Worm (Caenorhabditis elegans) whole organism, late embryonic: Measurements from ENCODE around the gene old-2.

ENCODE experiments used
- C38D4.7 ChIP-seq: fragments of 200-800 bp; sonication (Bioruptor generic); optimal IDR thresholded peaks from 2 replicates; lab custom pipeline; 2018; ENCODE audit warnings: mild to moderate bottlenecking, missing genetic modification characterization, moderate library complexity, missing compliant biosample characterization
- K02D7.2 ChIP-seq: sonication (generic microtip); optimal IDR thresholded peaks from 2 replicates; lab custom pipeline; 2017; ENCODE audit warnings: mild to moderate bottlenecking, missing genetic modification characterization, missing compliant biosample characterization
- K09A11.1 ChIP-seq: sonication (generic microtip); optimal IDR thresholded peaks from 2 replicates; lab custom pipeline; 2017; ENCODE audit warnings: antibody characterized with exemption, mild to moderate bottlenecking, missing genetic modification characterization, missing compliant biosample characterization; ENCODE audit not compliant: insufficient read depth
- T23F11.4 ChIP-seq: fragments of 200-800 bp; sonication (Bioruptor generic); optimal IDR thresholded peaks from 2 replicates; lab custom pipeline; 2018; ENCODE audit warnings: mild to moderate bottlenecking, missing genetic modification characterization, missing compliant biosample characterization
- ahr-1 ChIP-seq: sonication (generic microtip); optimal IDR thresholded peaks from 2 replicates; lab custom pipeline; 2016; ENCODE audit warnings: missing genetic modification characterization, missing compliant biosample characterization
- ama-1 ChIP-seq: fragments of 150-350 bp; optimal IDR thresholded peaks from 2 replicates; lab custom pipeline; 2014
- ceh-19 ChIP-seq: fragments of 200-800 bp; sonication (Bioruptor generic); optimal IDR thresholded peaks from 2 replicates; lab custom pipeline; 2018; ENCODE audit warnings: mild to moderate bottlenecking, missing genetic modification characterization, missing compliant biosample characterization
- ceh-2 ChIP-seq: sonication (generic microtip); optimal IDR thresholded peaks from 2 replicates; lab custom pipeline; 2016; ENCODE audit warnings: missing genotype, missing genetic modification characterization, missing compliant biosample characterization
- ceh-22 ChIP-seq: sonication (generic microtip); optimal IDR thresholded peaks from 2 replicates; lab custom pipeline; 2017; ENCODE audit warnings: missing biosample characterization, missing genetic modification characterization
- ceh-24 ChIP-seq: sonication (generic microtip); optimal IDR thresholded peaks from 2 replicates; lab custom pipeline; 2016; ENCODE audit warnings: mild to moderate bottlenecking, missing genetic modification characterization, missing compliant biosample characterization
- ceh-45 ChIP-seq: fragments of 200-800 bp; sonication (Bioruptor generic); IDR thresholded peaks from 2 replicates; pipeline ENCODE4 v1.3.6; 2022; ENCODE audit warnings: missing genetic modification reagents, missing genetic modification characterization, missing compliant biosample characterization
- ceh-6 ChIP-seq: fragments of 200-800 bp; sonication (Bioruptor generic); optimal IDR thresholded peaks from 2 replicates; lab custom pipeline; 2018; ENCODE audit warnings: mild to moderate bottlenecking, missing genetic modification characterization, missing compliant biosample characterization
- elt-2 ChIP-seq: sonication (generic microtip); optimal IDR thresholded peaks from 2 replicates; lab custom pipeline; 2016; ENCODE audit warnings: missing genetic modification reagents, missing genetic modification characterization, missing compliant biosample characterization
- eyg-1 ChIP-seq: sonication (generic microtip); optimal IDR thresholded peaks from 2 replicates; lab custom pipeline; 2016; ENCODE audit warnings: missing genotype, missing genetic modification characterization, missing compliant biosample characterization
- fax-1 ChIP-seq: sonication (generic microtip); optimal IDR thresholded peaks from 2 replicates; lab custom pipeline; 2016; ENCODE audit warnings: missing genotype, missing genetic modification characterization, missing compliant biosample characterization
- fkh-10 ChIP-seq: fragments of 150-350 bp; optimal IDR thresholded peaks from 2 replicates; lab custom pipeline; 2014; ENCODE audit warnings: missing biosample characterization, missing genetic modification reagents, missing genetic modification characterization
- fkh-6 ChIP-seq: sonication (generic microtip); optimal IDR thresholded peaks from 2 replicates; lab custom pipeline; 2016; ENCODE audit warnings: missing genetic modification characterization, missing compliant biosample characterization
- gmeb-2 ChIP-seq: sonication (generic microtip); optimal IDR thresholded peaks from 2 replicates; lab custom pipeline; 2016; ENCODE audit warnings: missing genetic modification characterization, inconsistent platforms, missing compliant biosample characterization
- hlh-15 ChIP-seq: sonication (generic microtip); optimal IDR thresholded peaks from 2 replicates; lab custom pipeline; 2016; ENCODE audit warnings: missing genetic modification characterization, missing compliant biosample characterization
- hlh-30 ChIP-seq: sonication (generic microtip); optimal IDR thresholded peaks from 2 replicates; lab custom pipeline; 2017; ENCODE audit warnings: antibody characterized with exemption, missing genetic modification characterization, missing compliant biosample characterization; ENCODE audit not compliant: insufficient read depth
- hlh-8 ChIP-seq: sonication (generic microtip); optimal IDR thresholded peaks from 2 replicates; lab custom pipeline; 2016; ENCODE audit warnings: missing genotype, missing genetic modification characterization, missing compliant biosample characterization
- lim-6 ChIP-seq: sonication (generic microtip); optimal IDR thresholded peaks from 2 replicates; lab custom pipeline; 2016; ENCODE audit warnings: missing genetic modification characterization, missing compliant biosample characterization
- lin-11 ChIP-seq: fragments of 200-800 bp; sonication (Bioruptor generic); optimal IDR thresholded peaks from 2 replicates; lab custom pipeline; 2018; ENCODE audit warnings: mild to moderate bottlenecking, missing genetic modification characterization, missing compliant biosample characterization
- madf-2 ChIP-seq: sonication (generic microtip); optimal IDR thresholded peaks from 2 replicates; lab custom pipeline; 2017; ENCODE audit warnings: missing genetic modification characterization, missing compliant biosample characterization
- mec-3 ChIP-seq: sonication (generic microtip); optimal IDR thresholded peaks from 2 replicates; lab custom pipeline; 2016; ENCODE audit warnings: borderline replicate concordance, missing genetic modification characterization, missing compliant biosample characterization
- nfya-1 ChIP-seq: sonication (generic microtip); optimal IDR thresholded peaks from 2 replicates; lab custom pipeline; 2017; ENCODE audit warnings: missing genetic modification characterization, mild to moderate bottlenecking, missing compliant biosample characterization, antibody characterized with exemption, moderate library complexity
- nhr-11 ChIP-seq: fragments of 150-350 bp; optimal IDR thresholded peaks from 2 replicates; lab custom pipeline; 2014; ENCODE audit warnings: missing biosample characterization, missing genetic modification characterization
- nhr-232 ChIP-seq: sonication (generic microtip); optimal IDR thresholded peaks from 2 replicates; lab custom pipeline; 2016; ENCODE audit warnings: missing genetic modification characterization, missing compliant biosample characterization
- npax-4 ChIP-seq: sonication (generic microtip); optimal IDR thresholded peaks from 2 replicates; lab custom pipeline; 2016; ENCODE audit warnings: missing genetic modification characterization, missing compliant biosample characterization
- pat-9 ChIP-seq: fragments of 200-800 bp; sonication (Bioruptor generic); optimal IDR thresholded peaks from 2 replicates; lab custom pipeline; 2018; ENCODE audit warnings: mild to moderate bottlenecking, missing genetic modification characterization, moderate library complexity, missing compliant biosample characterization
- pha-2 ChIP-seq: sonication (generic microtip); optimal IDR thresholded peaks from 2 replicates; lab custom pipeline; 2017; ENCODE audit warnings: mild to moderate bottlenecking, missing genetic modification characterization, missing compliant biosample characterization
- pha-4 ChIP-seq: fragments of 150-350 bp; optimal IDR thresholded peaks from 2 replicates; lab custom pipeline; 2018; ENCODE audit warnings: missing biosample characterization, missing genetic modification reagents, missing genetic modification characterization
- pros-1 ChIP-seq: fragments of 150-350 bp; optimal IDR thresholded peaks from 2 replicates; lab custom pipeline; 2014; ENCODE audit warnings: missing biosample characterization, missing genetic modification reagents, missing genetic modification characterization
- ref-2 ChIP-seq: sonication (generic microtip); optimal IDR thresholded peaks from 2 replicates; lab custom pipeline; 2016; ENCODE audit warnings: missing genetic modification characterization, missing compliant biosample characterization
- rnt-1 ChIP-seq: sonication (generic microtip); optimal IDR thresholded peaks from 2 replicates; lab custom pipeline; 2016; ENCODE audit warnings: missing genetic modification characterization, missing compliant biosample characterization
- sox-4 ChIP-seq: sonication (generic microtip); optimal IDR thresholded peaks from 2 replicates; lab custom pipeline; 2017; ENCODE audit warnings: mild to moderate bottlenecking, missing genetic modification characterization, inconsistent platforms, missing compliant biosample characterization
- ttx-3 ChIP-seq: sonication (generic microtip); optimal IDR thresholded peaks from 2 replicates; lab custom pipeline; 2016; ENCODE audit warnings: missing genetic modification reagents, missing genetic modification characterization, missing compliant biosample characterization
- unc-3 ChIP-seq, 2 experiments: fragments of 200-800 bp in 1 of 2; sonication (Bioruptor generic) in 1 of 2; sonication (generic microtip) in 1 of 2; conservative IDR thresholded peaks in 1 of 2; optimal IDR thresholded peaks in 1 of 2; 2 replicates each; pipeline versions ENCODE4 v1.3.6 to Lab custom; 2016 to 2022; ENCODE audit warnings: missing compliant biosample characterization in 2 of 2, missing genetic modification characterization in 2 of 2, missing genetic modification reagents in 1 of 2
- unc-42 ChIP-seq: sonication (generic microtip); optimal IDR thresholded peaks from 2 replicates; lab custom pipeline; 2016; ENCODE audit warnings: missing genotype, missing genetic modification characterization, missing compliant biosample characterization
- unc-86 ChIP-seq: sonication (generic microtip); optimal IDR thresholded peaks from 2 replicates; lab custom pipeline; 2016; ENCODE audit warnings: missing genetic modification characterization, missing compliant biosample characterization
- ztf-16 ChIP-seq: sonication (generic microtip); optimal IDR thresholded peaks from 2 replicates; lab custom pipeline; 2017; ENCODE audit warnings: missing genetic modification characterization, missing compliant biosample characterization

The old-2 gene

DNA sequence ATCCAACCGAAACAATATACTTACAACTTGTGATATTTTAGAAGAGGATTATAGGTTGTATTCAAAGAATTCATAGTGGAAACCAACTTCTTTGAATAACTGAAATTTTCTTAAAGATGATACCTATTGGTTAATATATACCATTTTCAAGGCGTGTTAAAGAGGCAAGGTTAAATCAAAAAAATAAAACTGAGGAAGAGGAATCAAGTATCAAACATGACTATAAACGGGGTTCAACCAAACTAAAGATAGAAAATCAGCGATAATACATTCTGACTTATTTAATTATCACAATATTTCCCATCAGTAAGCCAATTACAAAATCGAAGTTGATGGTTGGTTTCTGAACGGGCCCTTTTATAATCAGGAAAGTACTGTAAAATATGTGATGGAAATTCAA lies 12.0 kb upstream of the old-2 start, which contains the start of gene chil-3:
TSS of gene chil-3 (minus strand) at position 101 of the 400 bp plus-strand sequence.
- TF ChIP-seq nhr-11 (tag; lab: Kevin White, UChicago) (peak; percentile 48), ztf-16 (tag; lab: Kevin White, UChicago) (no peak)

DNA sequence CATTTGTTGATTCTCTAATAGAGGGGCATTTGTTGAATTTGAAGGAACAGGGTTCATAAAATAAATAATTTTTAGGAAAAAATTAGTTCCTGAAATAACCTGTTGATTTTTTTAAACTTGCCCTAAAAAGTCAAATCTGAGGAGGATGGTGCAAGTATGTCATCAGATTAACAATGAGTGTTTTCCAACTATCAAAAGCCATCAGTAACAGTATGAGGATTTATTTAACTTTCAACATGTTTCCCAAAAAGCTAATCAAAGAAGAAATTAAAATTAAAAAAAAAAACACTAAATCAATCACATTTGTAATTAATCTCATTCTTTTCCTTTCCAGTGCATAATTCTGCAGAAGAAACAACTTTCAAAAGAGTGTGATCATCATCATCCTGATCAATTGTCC lies 10.2 kb upstream of the old-2 start, which contains the start of gene chil-5:
TSS of gene chil-5 (minus strand) at position 101 of the 400 bp plus-strand sequence.
- no peak for TF ChIP-seq pat-9 (tag; lab: Kevin White, UChicago)
- TF ChIP-seq pha-2 (tag; lab: Kevin White, UChicago) = no peak
- TF ChIP-seq unc-42 (tag; lab: Kevin White, UChicago) = no peak
- TF ChIP-seq nhr-232 (tag; lab: Kevin White, UChicago) = no peak
- TF ChIP-seq T23F11.4 (GFP tag; lab: Kevin White, UChicago) = no peak
- no peak for TF ChIP-seq C38D4.7 (GFP tag; lab: Kevin White, UChicago)
- no peak for TF ChIP-seq pha-4
- no peak for TF ChIP-seq unc-86
- no peak for TF ChIP-seq hlh-15
- no peak for TF ChIP-seq npax-4
- TF ChIP-seq nfya-1 (tag; lab: Kevin White, UChicago) = no peak
- TF ChIP-seq, all 69 proteins: peak for 0

DNA sequence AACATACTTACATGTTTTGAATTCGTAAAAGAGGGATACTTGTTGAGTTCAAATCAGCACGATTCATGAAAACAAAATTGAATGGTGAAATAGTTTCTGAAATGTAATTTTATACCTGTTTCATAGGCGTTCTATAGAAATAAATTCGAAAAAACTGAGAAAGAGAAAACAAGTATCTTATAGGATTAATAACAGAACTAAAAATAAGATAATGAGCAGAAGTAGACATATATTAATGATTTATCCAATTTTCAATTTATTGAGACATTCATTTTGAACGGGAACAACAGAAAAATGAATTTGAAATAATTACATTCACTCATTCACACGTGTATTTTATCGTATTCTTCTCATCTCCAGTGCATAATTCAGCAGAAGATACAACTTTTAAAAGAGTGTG lies 8.4 kb upstream of the old-2 start, which contains the start of gene chil-6:
TSS of gene chil-6 (minus strand) at position 101 of the 400 bp plus-strand sequence.
- TF ChIP-seq pha-2 (tag; lab: Kevin White, UChicago) = no peak
- no peak for TF ChIP-seq unc-42 (tag; lab: Kevin White, UChicago)
- no peak for TF ChIP-seq ref-2 (tag; lab: Kevin White, UChicago)
- no peak for TF ChIP-seq unc-3 (GFP tag; conservative IDR thresholded peaks at IDR 0.05; lab: Robert Waterston, UW)
- no peak for TF ChIP-seq unc-3 (tag; optimal IDR thresholded peaks at IDR 0.05; lab: Kevin White, UChicago)
- TF ChIP-seq madf-2 (tag; lab: Kevin White, UChicago) = no peak
- TF ChIP-seq lin-11 (tag; lab: Kevin White, UChicago) = no peak
- TF ChIP-seq K02D7.2 = no peak
- TF ChIP-seq ceh-24 (tag; lab: Kevin White, UChicago) = no peak
- TF ChIP-seq K09A11.1 = no peak
- TF ChIP-seq sox-4 (tag; lab: Kevin White, UChicago) = no peak
- TF ChIP-seq ahr-1 (tag; lab: Kevin White, UChicago) = no peak
- no peak for TF ChIP-seq ztf-16 (tag; lab: Kevin White, UChicago)
- TF ChIP-seq fkh-6 (tag; lab: Kevin White, UChicago) = no peak
- TF ChIP-seq eyg-1 (tag; lab: Kevin White, UChicago) = no peak
- TF ChIP-seq ceh-2 (tag; lab: Kevin White, UChicago) = no peak
- TF ChIP-seq fax-1 (tag; lab: Kevin White, UChicago) = no peak
- TF ChIP-seq ama-1 (lab: Kevin White, UChicago) = no peak
- TF ChIP-seq nfya-1 (tag; lab: Kevin White, UChicago) = no peak

DNA sequence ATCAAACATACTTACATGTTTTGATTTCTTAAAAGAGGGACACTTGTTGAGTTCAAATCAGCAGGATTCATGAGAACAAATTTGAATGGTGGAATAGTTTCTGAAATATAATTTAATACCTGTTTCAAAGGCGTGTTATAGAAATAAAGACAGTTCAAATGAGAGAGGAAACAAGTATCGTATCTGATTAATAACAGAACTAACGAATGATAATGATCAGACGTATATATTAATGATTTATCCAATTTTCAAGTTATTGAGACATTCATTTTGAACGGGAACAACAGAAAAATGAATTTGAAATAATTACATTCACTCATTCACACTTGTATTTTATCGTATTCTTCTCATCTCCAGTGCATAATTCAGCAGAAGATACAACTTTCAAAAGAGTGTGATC lies 6.2 kb upstream of the old-2 start, which contains the start of gene chil-4:
TSS of gene chil-4 (minus strand) at position 101 of the 400 bp plus-strand sequence.
- TF ChIP-seq hlh-8 = no peak
- TF ChIP-seq lim-6 = no peak
- no peak for TF ChIP-seq pros-1 (tag; lab: Kevin White, UChicago)
- no peak for TF ChIP-seq hlh-15
- no peak for TF ChIP-seq elt-2 (tag; lab: Kevin White, UChicago)
- TF ChIP-seq ceh-6 = no peak
- TF ChIP-seq ceh-45 (GFP tag; lab: Robert Waterston, UW) = no peak
- TF ChIP-seq K02D7.2 = no peak
- TF ChIP-seq, all 69 proteins: peak for 0

DNA sequence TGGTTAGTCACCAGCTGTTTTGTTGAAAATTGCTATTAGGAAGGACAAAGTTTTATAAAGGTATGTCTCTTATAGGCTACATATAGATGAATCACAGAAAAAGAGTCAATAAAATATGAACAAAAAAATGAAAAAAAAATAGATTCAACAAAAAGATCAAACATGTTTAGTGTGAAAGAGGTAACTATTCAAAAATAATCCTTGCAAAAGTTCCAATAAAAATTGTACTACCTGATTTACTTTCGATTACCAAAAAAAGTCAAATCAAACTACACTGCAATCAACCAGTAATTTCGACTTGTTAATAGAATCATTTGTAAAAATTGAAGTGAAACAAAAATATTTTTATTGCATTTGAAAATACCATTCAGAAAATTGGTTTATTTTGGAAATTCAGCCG lies 1.5 kb upstream of the old-2 start, which contains the start of gene ZK938.10:
TSS of gene ZK938.10 (minus strand) at position 101 of the 400 bp plus-strand sequence.
- TF ChIP-seq fkh-10 (GFP tag; lab: Kevin White, UChicago) (no peak), hlh-8 (no peak), ttx-3 (tag; lab: Kevin White, UChicago) (no peak), mec-3 (tag; lab: Kevin White, UChicago) (no peak), rnt-1 (tag; lab: Kevin White, UChicago) (no peak), pros-1 (tag; lab: Kevin White, UChicago) (no peak), ztf-16 (tag; lab: Kevin White, UChicago) (no peak), npax-4 (no peak), gmeb-2 (tag; lab: Kevin White, UChicago) (no peak), hlh-30 (tag; lab: Kevin White, UChicago) (no peak), pha-2 (tag; lab: Kevin White, UChicago) (no peak), pat-9 (tag; lab: Kevin White, UChicago) (no peak), nhr-232 (tag; lab: Kevin White, UChicago) (no peak), ceh-6 (no peak), ceh-45 (GFP tag; lab: Robert Waterston, UW) (no peak), ceh-19 (GFP tag; lab: Kevin White, UChicago) (no peak), unc-86 (no peak), hlh-15 (no peak), elt-2 (tag; lab: Kevin White, UChicago) (no peak), ceh-22 (tag; lab: Kevin White, UChicago) (no peak)
